Worm (Caenorhabditis elegans): ENCODE measurements around the gene C33A12.4.

The C33A12.4 gene

ce11 chrIV:9513360-9513777 lies 3.0 kb upstream of the C33A12.4 start (continued):
- TF ChIP-seq nhr-90 (tag; optimal IDR thresholded peaks at IDR 0.05; ENCODE audit: poor library complexity) (peak; percentile 45), efl-1 (optimal IDR thresholded peaks at IDR 0.05) (peak; percentile 49 to 59), efl-1 (GFP tag; optimal IDR thresholded peaks at IDR 0.05 in 1 of 2) (peak; percentile 51 to 95), vab-15 (tag; optimal IDR thresholded peaks at IDR 0.05) (no peak), sptf-1 (tag; optimal IDR thresholded peaks at IDR 0.05) (no peak), xbp-1 (tag; optimal IDR thresholded peaks at IDR 0.05) (peak; percentile 34), pax-3 (tag; optimal IDR thresholded peaks at IDR 0.05) (no peak), tbx-2 (tag; optimal IDR thresholded peaks at IDR 0.05) (peak; percentile 15), isw-1 (GFP tag; IDR thresholded peaks at IDR 0.05) (peak; percentile 18; the same call in 1 of the 2 replicates), mep-1 (tag; optimal IDR thresholded peaks at IDR 0.05) (peak; percentile 72), jun-1 (tag; optimal IDR thresholded peaks at IDR 0.05) (peak; percentile 35), fkh-8 (tag; optimal IDR thresholded peaks at IDR 0.05) (no peak), snu-23 (GFP tag; optimal IDR thresholded peaks at IDR 0.05) (peak; percentile 57), aly-2 (tag; optimal IDR thresholded peaks at IDR 0.05) (no peak), grh-1 (GFP tag; IDR thresholded peaks at IDR 0.05) (peak; percentile 41; the same call in 1 of the 2 replicates), nhr-20 (tag; optimal IDR thresholded peaks at IDR 0.05) (peak; percentile 77), mdl-1 (tag; optimal IDR thresholded peaks at IDR 0.05) (peak in 1 of 2 experiments; percentile 72), nhr-19 (GFP tag; conservative IDR thresholded peaks at IDR 0.05) (no peak), hlh-17 (GFP tag; optimal IDR thresholded peaks at IDR 0.05; ENCODE audit: borderline replicate concordance) (no peak), lsy-2 (tag; optimal IDR thresholded peaks at IDR 0.05) (peak; percentile 48 to 63), lin-14 (GFP tag; optimal IDR thresholded peaks at IDR 0.05) (peak; percentile 58), alr-1 (tag; optimal IDR thresholded peaks at IDR 0.05; ENCODE audit: borderline replicate concordance) (no peak), mef-2 (tag; optimal IDR thresholded peaks at IDR 0.05) (no peak), lin-35 (GFP tag; optimal IDR thresholded peaks at IDR 0.05) (peak; percentile 33 to 71), ceh-63 (GFP tag; optimal IDR thresholded peaks at IDR 0.05) (no peak), hpl-2 (GFP tag; optimal IDR thresholded peaks at IDR 0.05) (no peak), unc-98 (GFP tag; IDR thresholded peaks at IDR 0.05) (no peak), egl-27 (tag; optimal IDR thresholded peaks at IDR 0.05) (no peak)

ce11 chrIV:9512836-9513235 lies 2.5 kb upstream of the C33A12.4 start, which contains the start of gene C33A12.3:
Gene C33A12.3, minus strand, starts transcription at chrIV:9513002.
- TF ChIP-seq Y116A8C.19 (tag; optimal IDR thresholded peaks at IDR 0.05; ENCODE audit: borderline replicate concordance) (no peak), unc-62 (GFP tag; optimal IDR thresholded peaks at IDR 0.05) (no peak), ceh-90 (tag; optimal IDR thresholded peaks at IDR 0.05) (no peak), efl-1 (optimal IDR thresholded peaks at IDR 0.05) (no peak), efl-1 (GFP tag; optimal IDR thresholded peaks at IDR 0.05 in 1 of 2) (peak in 1 of 2 experiments; percentile 88), lsy-2 (tag; optimal IDR thresholded peaks at IDR 0.05) (no peak), ceh-88 (GFP tag; IDR thresholded peaks at IDR 0.05) (no peak), ztf-4 (tag; optimal IDR thresholded peaks at IDR 0.05) (no peak), lin-35 (GFP tag; optimal IDR thresholded peaks at IDR 0.05) (peak in 1 of 2 experiments; percentile 8), alr-1 (tag; optimal IDR thresholded peaks at IDR 0.05; ENCODE audit: borderline replicate concordance) (peak; percentile 51), ceh-8 (GFP tag; optimal IDR thresholded peaks at IDR 0.05) (no peak), irx-1 (tag; optimal IDR thresholded peaks at IDR 0.05) (no peak), isw-1 (GFP tag; IDR thresholded peaks at IDR 0.05) (no peak), nhr-85 (tag) (no peak), tlp-1 (tag; optimal IDR thresholded peaks at IDR 0.05) (no peak), pag-3 (tag; optimal IDR thresholded peaks at IDR 0.05; ENCODE audit: borderline replicate concordance, insufficient read depth) (no peak)

ce11 chrIV:9511640-9512039 lies 1.3 kb upstream of the C33A12.4 start:
- peak; percentile 15 for TF ChIP-seq rnt-1 (tag; optimal IDR thresholded peaks at IDR 0.05)
- TF ChIP-seq nhr-84 (tag; optimal IDR thresholded peaks at IDR 0.05): no peak
- no peak for TF ChIP-seq sup-37 (GFP tag; optimal IDR thresholded peaks at IDR 0.05)
- peak; percentile 55 for TF ChIP-seq elt-2 (tag; optimal IDR thresholded peaks at IDR 0.05)
- no peak for TF ChIP-seq efl-1 (optimal IDR thresholded peaks at IDR 0.05)
- TF ChIP-seq efl-1 (GFP tag; optimal IDR thresholded peaks at IDR 0.05 in 1 of 2): peak in 1 of 2 experiments; percentile 79
- no peak for TF ChIP-seq fkh-4 (tag; optimal IDR thresholded peaks at IDR 0.05; ENCODE audit: borderline replicate concordance)
- TF ChIP-seq nhr-11 (tag; optimal IDR thresholded peaks at IDR 0.05): no peak
- TF ChIP-seq snpc-4 (tag; optimal IDR thresholded peaks at IDR 0.05): no peak
- TF ChIP-seq unc-98 (GFP tag; IDR thresholded peaks at IDR 0.05): no peak
- TF ChIP-seq mef-2 (tag; optimal IDR thresholded peaks at IDR 0.05): no peak
- peak in 2 of 3 experiments; percentile 3 to 14 for TF ChIP-seq ceh-82 (tag; optimal IDR thresholded peaks at IDR 0.05)
